Fruit fly (Drosophila melanogaster) whole organism, prepupa: ENCODE data around the gene CG10317.

Experiments used
- CG10631 ChIP-seq: fragments of 200-800 bp; sonication (Bioruptor generic); optimal IDR thresholded peaks from 2 replicates; lab custom pipeline; 2016; ENCODE audit warnings: missing biosample characterization, missing genetic modification characterization
- CG10669 ChIP-seq: fragments of 200-800 bp; sonication (Bioruptor generic); optimal IDR thresholded peaks from 3 replicates; lab custom pipeline; 2018; ENCODE audit warnings: missing biosample characterization, mild to moderate bottlenecking, missing genetic modification characterization, moderate library complexity
- CG11294 ChIP-seq: fragments of 200-800 bp; sonication (Bioruptor generic); IDR thresholded peaks from 2 replicates; pipeline ENCODE4 v1.3.6; 2022; ENCODE audit warnings: missing biosample characterization, missing genetic modification characterization
- CG16779 ChIP-seq: fragments of 200-800 bp; sonication (Bioruptor generic); optimal IDR thresholded peaks from 3 replicates; lab custom pipeline; 2017; ENCODE audit warnings: missing biosample characterization, mild to moderate bottlenecking, missing genetic modification characterization
- CG31627 ChIP-seq: fragments of 200-800 bp; sonication (Bioruptor generic); optimal IDR thresholded peaks from 3 replicates; lab custom pipeline; 2016; ENCODE audit warnings: missing biosample characterization, missing genetic modification characterization
- CG32006 ChIP-seq: fragments of 200-800 bp; sonication (Bioruptor generic); optimal IDR thresholded peaks from 3 replicates; lab custom pipeline; 2017; ENCODE audit warnings: missing biosample characterization, mild to moderate bottlenecking, missing genetic modification characterization
- CG34406 ChIP-seq: fragments of 200-800 bp; sonication (Bioruptor generic); optimal IDR thresholded peaks from 3 replicates; lab custom pipeline; 2016; ENCODE audit warnings: missing biosample characterization, missing genetic modification characterization
- CG3919 ChIP-seq: fragments of 200-800 bp; sonication (Bioruptor generic); optimal IDR thresholded peaks from 3 replicates; lab custom pipeline; 2016; ENCODE audit warnings: missing biosample characterization, missing genetic modification characterization
- CG4318 ChIP-seq: fragments of 200-800 bp; sonication (Bioruptor generic); optimal IDR thresholded peaks from 3 replicates; lab custom pipeline; 2017; ENCODE audit warnings: missing biosample characterization, mild to moderate bottlenecking, missing genetic modification characterization
- CG6163 ChIP-seq: fragments of 200-800 bp; sonication (Bioruptor generic); IDR thresholded peaks from 3 replicates; pipeline ENCODE4 v1.3.6; 2022; ENCODE audit warnings: missing biosample characterization, missing genetic modification characterization
- CG6276 ChIP-seq: fragments of 200-800 bp; sonication (Bioruptor generic); optimal IDR thresholded peaks from 2 replicates; lab custom pipeline; 2017; ENCODE audit warnings: missing biosample characterization, mild to moderate bottlenecking, missing genetic modification characterization
- CG6792 ChIP-seq: fragments of 200-800 bp; sonication (Bioruptor generic); optimal IDR thresholded peaks from 3 replicates; lab custom pipeline; 2016; ENCODE audit warnings: missing biosample characterization, missing genetic modification characterization
- CG6808 ChIP-seq: fragments of 200-800 bp; sonication (Bioruptor generic); optimal IDR thresholded peaks from 3 replicates; lab custom pipeline; 2017; ENCODE audit warnings: missing biosample characterization, missing genetic modification characterization, mild to moderate bottlenecking, moderate library complexity, missing genetic modification reagents
- CG7368 ChIP-seq: fragments of 200-800 bp; sonication (Bioruptor generic); optimal IDR thresholded peaks from 3 replicates; lab custom pipeline; 2016; ENCODE audit warnings: missing biosample characterization, missing genetic modification characterization
- CG8119 ChIP-seq: fragments of 200-800 bp; sonication (Bioruptor generic); IDR thresholded peaks from 3 replicates; pipeline ENCODE4 v1.3.6; 2022; ENCODE audit warnings: missing biosample characterization, missing genetic modification characterization
- CG8319 ChIP-seq: fragments of 200-800 bp; sonication (Bioruptor generic); optimal IDR thresholded peaks from 3 replicates; lab custom pipeline; 2016; ENCODE audit warnings: missing biosample characterization, missing genetic modification characterization
- CG8632 ChIP-seq: fragments of 200-800 bp; sonication (Bioruptor generic); optimal IDR thresholded peaks from 3 replicates; lab custom pipeline; 2016; ENCODE audit warnings: missing biosample characterization, missing genetic modification characterization
- CG9139 ChIP-seq: fragments of 200-800 bp; sonication (Bioruptor generic); optimal IDR thresholded peaks from 3 replicates; lab custom pipeline; 2017; ENCODE audit warnings: missing biosample characterization, mild to moderate bottlenecking, missing genetic modification characterization
- Eip75B ChIP-seq: fragments of 200-800 bp; sonication (Bioruptor generic); optimal IDR thresholded peaks from 3 replicates; lab custom pipeline; 2016; ENCODE audit warnings: missing biosample characterization, missing genetic modification characterization
- Eip78C ChIP-seq: fragments of 200-800 bp; sonication (Bioruptor generic); peaks from one replicate; lab custom pipeline; 2016; ENCODE audit warnings: missing biosample characterization, missing genetic modification characterization
- Eip93F ChIP-seq: fragments of 200-800 bp; sonication (Bioruptor generic); optimal IDR thresholded peaks from 2 replicates; lab custom pipeline; 2016; ENCODE audit warnings: missing biosample characterization, mild to moderate bottlenecking, missing genetic modification characterization
- Ets96B ChIP-seq: fragments of 200-800 bp; optimal IDR thresholded peaks from 2 replicates; lab custom pipeline; 2019; ENCODE audit warnings: missing biosample characterization, mild to moderate bottlenecking, missing genetic modification characterization, moderate library complexity
- Gug ChIP-seq: fragments of 200-800 bp; sonication (Bioruptor generic); IDR thresholded peaks from 2 replicates; pipeline ENCODE4 v1.3.6; 2022; ENCODE audit warnings: missing biosample characterization, missing genetic modification characterization
- Hr38 ChIP-seq: sonication (Bioruptor generic); optimal IDR thresholded peaks from 2 replicates; lab custom pipeline; 2016; ENCODE audit warnings: missing biosample characterization, missing genetic modification characterization
- Hr4 ChIP-seq: fragments of 200-800 bp; sonication (Bioruptor generic); optimal IDR thresholded peaks from 3 replicates; lab custom pipeline; 2016; ENCODE audit warnings: missing biosample characterization, missing genetic modification characterization
- Met ChIP-seq: fragments of 200-800 bp; sonication (Bioruptor generic); optimal IDR thresholded peaks from 3 replicates; lab custom pipeline; 2016; ENCODE audit warnings: missing biosample characterization, missing genetic modification characterization
- Smox ChIP-seq: fragments of 200-800 bp; sonication (Bioruptor generic); optimal IDR thresholded peaks from 3 replicates; lab custom pipeline; 2016; ENCODE audit warnings: missing biosample characterization, missing genetic modification characterization
- Sox102F ChIP-seq: fragments of 200-800 bp; sonication (Bioruptor generic); optimal IDR thresholded peaks from 2 replicates; lab custom pipeline; 2016; ENCODE audit warnings: missing biosample characterization, mild to moderate bottlenecking, missing genetic modification characterization
- Sox14 ChIP-seq: fragments of 200-800 bp; sonication (Bioruptor generic); optimal IDR thresholded peaks from 3 replicates; lab custom pipeline; 2016; ENCODE audit warnings: missing biosample characterization, missing genetic modification characterization
- Sox15 ChIP-seq: fragments of 200-800 bp; sonication (Bioruptor generic); optimal IDR thresholded peaks from 3 replicates; lab custom pipeline; 2016; ENCODE audit warnings: missing biosample characterization, missing genetic modification characterization
- acj6 ChIP-seq: fragments of 200-800 bp; sonication (Bioruptor generic); optimal IDR thresholded peaks from 3 replicates; lab custom pipeline; 2016; ENCODE audit warnings: missing biosample characterization, missing genetic modification characterization
- cyc ChIP-seq: fragments of 200-800 bp; sonication (Bioruptor generic); optimal IDR thresholded peaks from 3 replicates; lab custom pipeline; 2016; ENCODE audit warnings: missing biosample characterization, missing genetic modification characterization
- dac ChIP-seq: fragments of 200-800 bp; sonication (Bioruptor generic); optimal IDR thresholded peaks from 2 replicates; lab custom pipeline; 2017; ENCODE audit warnings: missing biosample characterization, mild to moderate bottlenecking, missing genetic modification characterization
- dsx ChIP-seq: fragments of 200-800 bp; optimal IDR thresholded peaks from 3 replicates; lab custom pipeline; 2019; ENCODE audit warnings: missing biosample characterization, mild to moderate bottlenecking, missing genetic modification characterization, moderate library complexity; ENCODE audit not compliant: poor library complexity, severe bottlenecking
- eg ChIP-seq: fragments of 200-800 bp; sonication (Bioruptor generic); IDR thresholded peaks from 3 replicates; pipeline ENCODE4 v1.3.6; 2022; ENCODE audit warnings: missing biosample characterization, missing genetic modification characterization
- fd59A ChIP-seq: fragments of 200-800 bp; sonication (Bioruptor generic); optimal IDR thresholded peaks from 2 replicates; lab custom pipeline; 2017; ENCODE audit warnings: missing biosample characterization, mild to moderate bottlenecking, missing genetic modification characterization, missing genetic modification reagents
- fd85E ChIP-seq: fragments of 200-800 bp; sonication (Bioruptor generic); optimal IDR thresholded peaks from 3 replicates; lab custom pipeline; 2016; ENCODE audit warnings: missing biosample characterization, missing genetic modification characterization
- fkh ChIP-seq: fragments of 200-800 bp; sonication (Bioruptor generic); optimal IDR thresholded peaks from 3 replicates; lab custom pipeline; 2017; ENCODE audit warnings: missing biosample characterization, mild to moderate bottlenecking, missing genetic modification characterization, moderate library complexity
- lz ChIP-seq: fragments of 200-800 bp; sonication (Bioruptor generic); optimal IDR thresholded peaks from 3 replicates; lab custom pipeline; 2016; ENCODE audit warnings: missing biosample characterization, missing genetic modification characterization
- net ChIP-seq: fragments of 200-800 bp; sonication (Bioruptor generic); optimal IDR thresholded peaks from 3 replicates; lab custom pipeline; 2016; ENCODE audit warnings: missing biosample characterization, missing genetic modification characterization
- pdm3 ChIP-seq: fragments of 200-800 bp; sonication (Bioruptor generic); optimal IDR thresholded peaks from 3 replicates; lab custom pipeline; 2016; ENCODE audit warnings: missing biosample characterization, missing genetic modification characterization
- ss ChIP-seq, 2 experiments: fragments of 200-800 bp; sonication (Bioruptor generic); optimal IDR thresholded peaks; 2 replicates in 1 of 2; 3 replicates in 1 of 2; lab custom pipeline; 2017 to 2018; ENCODE audit warnings: mild to moderate bottlenecking in 2 of 2, missing biosample characterization in 2 of 2, missing genetic modification characterization in 2 of 2, moderate library complexity in 1 of 2
- svp ChIP-seq: fragments of 200-800 bp; sonication (Bioruptor generic); peaks from one replicate; lab custom pipeline; 2016; ENCODE audit warnings: missing biosample characterization, missing genetic modification characterization
- topi ChIP-seq: fragments of 200-800 bp; sonication (Bioruptor generic); optimal IDR thresholded peaks from 3 replicates; lab custom pipeline; 2016; ENCODE audit warnings: missing biosample characterization, missing genetic modification characterization

The CG10317 gene

dm6 chr3R:16389117-16389516 is 18.8 kb upstream of the CG10317 start:
- no peak for TF ChIP-seq topi (GFP tag; lab: Kevin White, UChicago)

dm6 chr3R:16387039-16387438 is 16.7 kb upstream of the CG10317 start:
- TF ChIP-seq ss (GFP tag; optimal IDR thresholded peaks at IDR 0.05; lab: Kevin White, UChicago) (peak; percentile 17 to 94), Hr4 (GFP tag; lab: Kevin White, UChicago) (no peak), fkh (GFP tag; lab: Kevin White, UChicago) (no peak), dac (no peak), CG6792 (no peak), dsx (GFP tag; lab: Kevin White, UChicago) (peak; percentile 17)
- TF ChIP-seq, all 60 proteins: peak for 2

- TF ChIP-seq Eip75B (no peak), ss (GFP tag; optimal IDR thresholded peaks at IDR 0.05; lab: Kevin White, UChicago) (no peak), CG6276 (no peak), CG11294 (no peak), CG6163 (no peak), CG32006 (GFP tag; lab: Kevin White, UChicago) (no peak), Smox (GFP tag; lab: Kevin White, UChicago) (no peak)
Observed at dm6 chr3R:16385586-16385985, 15.3 kb upstream of the CG10317 start.

dm6 chr3R:16374101-16374500 is 3.8 kb upstream of the CG10317 start:
- TF ChIP-seq Hr4 (GFP tag; lab: Kevin White, UChicago) (no peak), CG32006 (GFP tag; lab: Kevin White, UChicago) (no peak), svp (GFP tag; lab: Kevin White, UChicago) (peak; percentile 26)

dm6 chr3R:16368288-16368687 is 2.0 kb downstream of the CG10317 start, which contains the start of gene js:
TSS of gene js (minus strand) at chr3R:16368306.
- TF ChIP-seq pdm3 (GFP tag; lab: Kevin White, UChicago) (peak; percentile 76), CG10631 (peak; percentile 9), net (no peak), Sox14 (GFP tag; lab: Kevin White, UChicago) (peak; percentile 59), CG7368 (peak; percentile 30), Ets96B (tag; lab: Kevin White, UChicago) (no peak), lz (GFP tag; lab: Kevin White, UChicago) (no peak), CG4318 (GFP tag; lab: Kevin White, UChicago) (peak; percentile 78), Sox15 (GFP tag; lab: Kevin White, UChicago) (peak; percentile 18), Eip75B (no peak), CG16779 (tag; lab: Kevin White, UChicago) (no peak), cyc (GFP tag; lab: Kevin White, UChicago) (no peak), Hr4 (GFP tag; lab: Kevin White, UChicago) (peak; percentile 81), CG3919 (peak; percentile 73), acj6 (peak; percentile 61), CG10669 (GFP tag; lab: Kevin White, UChicago) (no peak), Hr38 (GFP tag; lab: Kevin White, UChicago) (no peak), CG8319 (GFP tag; lab: Kevin White, UChicago) (peak; percentile 24), CG9139 (GFP tag; lab: Kevin White, UChicago) (no peak), ss (GFP tag; optimal IDR thresholded peaks at IDR 0.05; lab: Kevin White, UChicago) (no peak), CG6276 (peak; percentile 73), Sox102F (GFP tag; lab: Kevin White, UChicago) (peak; percentile 50), Smox (GFP tag; lab: Kevin White, UChicago) (peak; percentile 45), CG6808 (GFP tag; lab: Kevin White, UChicago) (peak; percentile 27), CG8632 (GFP tag; lab: Kevin White, UChicago) (no peak), CG34406 (GFP tag; lab: Kevin White, UChicago) (peak; percentile 33), CG31627 (peak; percentile 49), fkh (GFP tag; lab: Kevin White, UChicago) (no peak), Eip93F (no peak), fd59A (GFP tag; lab: Kevin White, UChicago) (no peak), eg (GFP tag; lab: Robert Waterston, UW) (peak; percentile 62), Eip78C (GFP tag; lab: Kevin White, UChicago) (no peak), fd85E (GFP tag; lab: Kevin White, UChicago) (no peak), Gug (GFP tag; lab: Robert Waterston, UW) (0 out of 2 replicates have a peak, but pooled peaks have one; percentile 31), CG8119 (GFP tag; lab: Robert Waterston, UW) (peak; percentile 83), CG6163 (peak; percentile 66; the same call in 2 of the 3 replicates), Met (GFP tag; lab: Kevin White, UChicago) (peak; percentile 53)
